Fruit fly (Drosophila melanogaster): ENCODE results near the gene CG32026.
A peak's percentile ranks its signal among the peaks of the same experiment; 100 is the strongest.

Gene CG32026

DNA sequence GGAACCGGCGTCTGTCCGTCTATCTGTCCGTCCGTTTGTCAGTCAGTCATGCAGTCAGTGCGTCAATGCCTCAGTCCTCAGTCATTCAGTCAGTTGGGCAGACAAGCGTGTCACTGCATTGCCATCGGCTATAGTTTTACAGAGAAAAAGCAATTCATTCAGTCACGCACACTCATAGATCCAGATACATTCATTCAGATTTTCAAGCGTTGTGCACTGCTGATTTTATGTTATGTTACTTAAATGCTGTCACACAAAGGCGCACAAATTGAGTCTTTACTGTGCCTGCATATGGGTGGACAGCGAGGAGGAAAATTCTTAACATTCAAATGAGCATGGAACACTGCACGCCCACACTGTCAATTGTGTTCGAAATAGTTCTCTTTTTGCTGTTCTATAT lies 28.9 kb downstream of the CG32026 start:
- TF ChIP-seq CG17801 (GFP tag; optimal IDR thresholded peaks at IDR 0.05; ENCODE audit: partially characterized antibody): no peak

DNA sequence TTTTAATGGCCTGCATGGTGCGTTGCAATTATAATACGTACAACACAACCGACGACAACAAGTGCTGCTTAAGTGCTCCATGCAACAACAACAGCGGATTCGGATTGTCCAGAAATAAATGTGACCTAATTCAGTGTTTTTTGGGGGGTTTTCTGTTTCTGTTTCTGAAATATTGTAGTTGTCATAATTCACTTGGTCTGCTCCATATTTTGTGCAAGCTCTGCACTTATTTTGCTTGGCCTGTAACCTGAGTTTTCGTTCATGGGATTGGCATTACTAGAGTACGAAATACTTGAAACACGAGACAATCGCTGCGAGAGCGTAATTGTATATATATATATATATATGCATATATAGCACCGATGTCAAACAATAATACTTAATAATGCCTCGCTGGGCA lies 33.1 kb downstream of the CG32026 start:
- peak; percentile 60 for TF ChIP-seq CG17801 (GFP tag; optimal IDR thresholded peaks at IDR 0.05; ENCODE audit: partially characterized antibody)

DNA sequence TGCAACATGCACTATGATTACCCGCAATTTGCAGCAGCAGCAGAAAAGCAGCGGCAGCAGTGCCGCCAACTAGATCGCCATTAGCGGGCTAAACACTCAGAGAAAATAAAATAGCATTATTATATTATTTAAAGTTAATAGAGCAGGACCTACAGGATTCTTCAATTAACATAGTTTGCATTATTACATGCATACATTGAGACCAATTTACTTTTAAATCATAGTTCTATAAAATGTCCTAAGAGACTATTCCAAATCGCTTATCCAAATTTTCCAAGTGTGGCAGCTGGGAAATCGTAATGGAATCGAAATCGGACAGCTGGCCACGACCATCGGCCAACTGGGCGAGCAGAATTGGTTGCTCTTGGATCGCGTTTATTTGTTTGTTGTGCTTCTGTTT lies 34.3 kb downstream of the CG32026 start:
- TF ChIP-seq CG17801 (GFP tag; optimal IDR thresholded peaks at IDR 0.05; ENCODE audit: partially characterized antibody): no peak

DNA sequence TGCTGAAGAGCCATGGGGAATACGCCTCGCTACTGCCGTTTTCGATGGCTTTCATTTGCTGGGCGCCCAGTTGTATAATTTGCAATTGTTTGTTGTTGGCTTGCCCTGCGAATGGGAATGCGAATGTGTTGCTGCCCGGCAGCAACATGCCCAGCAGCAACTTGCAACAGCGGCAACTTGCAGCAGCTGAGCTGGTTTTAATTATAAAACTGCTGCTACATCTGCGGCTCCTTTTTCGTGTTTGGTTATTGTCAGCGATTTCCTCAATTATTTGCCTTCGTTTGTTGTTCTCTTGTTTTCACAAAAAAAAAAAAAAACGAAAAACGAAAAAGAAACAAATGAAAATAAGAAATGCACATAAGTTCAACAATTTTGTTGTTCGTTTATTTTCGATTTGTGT lies 34.8 kb downstream of the CG32026 start:
- no peak for TF ChIP-seq CG17801 (GFP tag; optimal IDR thresholded peaks at IDR 0.05; ENCODE audit: partially characterized antibody)

DNA sequence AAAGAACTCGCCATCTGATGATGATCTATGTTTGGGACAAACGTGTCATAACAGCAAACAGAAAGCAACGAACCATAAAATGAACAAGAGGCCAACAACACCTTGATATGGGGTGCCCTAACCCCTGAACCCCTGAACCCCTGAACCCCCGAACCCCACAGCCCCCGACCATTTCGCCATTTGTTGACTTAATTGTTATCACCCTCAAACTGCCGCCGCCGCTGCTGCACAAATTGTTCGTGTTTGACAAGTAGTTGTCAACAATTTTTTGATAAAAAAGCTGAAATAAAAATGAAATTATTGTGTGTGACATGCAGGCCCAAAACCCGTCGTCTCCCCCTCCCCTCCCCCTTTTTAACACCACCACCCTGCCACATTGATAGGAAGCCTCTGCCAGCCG lies 36.8 kb downstream of the CG32026 start:
- TF ChIP-seq CG17801 (GFP tag; optimal IDR thresholded peaks at IDR 0.05; ENCODE audit: partially characterized antibody): no peak

DNA sequence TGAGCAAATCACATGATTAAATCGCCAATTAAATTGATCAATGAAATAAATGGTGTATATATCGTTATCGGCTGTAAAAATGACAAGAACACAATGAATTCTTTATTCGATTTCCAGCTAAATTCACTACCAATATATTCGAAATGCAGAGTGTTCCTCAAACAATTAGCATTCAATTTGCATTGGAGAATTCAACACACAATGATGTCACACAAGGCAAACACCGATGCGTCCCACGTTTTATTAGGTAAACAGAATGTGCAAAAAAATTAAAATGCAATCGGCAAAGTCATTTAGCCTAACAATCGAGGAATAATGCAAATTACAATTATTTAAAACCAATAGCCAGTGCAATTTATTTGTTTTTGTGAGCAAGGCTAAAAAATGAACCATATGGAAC lies 42.1 kb downstream of the CG32026 start:
- no peak for TF ChIP-seq CG17801 (GFP tag; optimal IDR thresholded peaks at IDR 0.05; ENCODE audit: partially characterized antibody)

DNA sequence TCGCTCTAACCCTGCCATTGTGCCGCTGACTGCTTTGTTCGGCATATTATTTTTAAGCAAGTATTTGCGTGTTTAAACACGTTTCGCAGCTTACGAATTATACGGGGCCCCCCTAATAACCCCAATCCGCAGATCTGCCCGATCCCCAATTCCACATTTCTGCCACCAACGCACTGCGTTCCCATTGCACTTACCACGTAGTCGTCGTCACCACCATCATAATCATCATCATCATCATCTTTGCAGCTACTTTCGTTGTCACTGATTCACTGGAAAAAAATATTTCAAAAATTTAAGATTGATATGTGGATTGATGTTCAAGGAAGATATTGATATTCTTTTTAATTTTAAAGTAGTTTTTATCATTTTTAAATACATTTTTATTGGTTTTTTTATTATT lies 43.2 kb downstream of the CG32026 start:
- no peak for TF ChIP-seq CG17801 (GFP tag; optimal IDR thresholded peaks at IDR 0.05; ENCODE audit: partially characterized antibody)

DNA sequence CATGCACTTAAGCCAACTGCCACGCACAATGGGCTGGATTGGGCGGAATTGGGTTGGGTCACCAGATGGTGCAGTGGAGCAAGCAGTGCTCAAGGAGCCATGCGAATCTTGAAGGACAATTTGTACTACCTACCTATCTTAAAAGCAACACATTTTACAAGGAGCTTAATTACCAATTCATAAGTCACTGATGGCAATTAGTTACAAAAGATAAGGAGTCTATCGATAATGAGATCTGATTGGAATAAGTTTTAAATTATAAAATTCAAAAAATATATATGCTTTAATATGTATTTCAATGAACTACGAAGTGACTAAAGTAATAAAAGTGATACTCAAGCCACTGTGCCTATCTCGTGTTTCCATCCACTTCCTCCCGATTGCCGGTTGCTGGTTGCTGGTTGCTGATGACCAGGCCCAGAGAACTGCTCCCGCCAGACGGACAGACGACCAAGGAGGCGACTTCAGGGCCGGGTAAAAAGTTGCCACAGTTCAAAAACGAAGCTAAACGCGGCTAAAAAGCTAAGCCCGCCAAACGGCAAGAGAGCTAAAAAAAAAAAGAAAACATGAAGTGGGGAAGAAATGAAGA lies 45.6 kb downstream of the CG32026 start:
- no peak for TF ChIP-seq CG17801 (GFP tag; optimal IDR thresholded peaks at IDR 0.05; ENCODE audit: partially characterized antibody)

Data from ovary, adult (tissue).